Fruit fly (Drosophila melanogaster) whole organism, prepupa: ENCODE measurements around the gene hfp.
A peak's percentile ranks its signal among the peaks of the same experiment; 100 is the strongest.

Experiments
- Blimp-1 ChIP-seq: fragments of 200-800 bp; sonication (Bioruptor generic); optimal IDR thresholded peaks from 3 replicates; lab custom pipeline; 2017; ENCODE audit warnings: missing biosample characterization, missing genetic modification characterization, mild to moderate bottlenecking, moderate library complexity, missing genetic modification reagents
- CG10631 ChIP-seq: fragments of 200-800 bp; sonication (Bioruptor generic); optimal IDR thresholded peaks from 2 replicates; lab custom pipeline; 2016; ENCODE audit warnings: missing biosample characterization, missing genetic modification characterization
- CG11294 ChIP-seq: fragments of 200-800 bp; sonication (Bioruptor generic); IDR thresholded peaks from 2 replicates; pipeline ENCODE4 v1.3.6; 2022; ENCODE audit warnings: missing biosample characterization, missing genetic modification characterization
- CG11902 ChIP-seq: fragments of 200-800 bp; sonication (Bioruptor generic); optimal IDR thresholded peaks from 3 replicates; lab custom pipeline; 2016; ENCODE audit warnings: missing biosample characterization, missing genetic modification characterization
- CG15336 ChIP-seq: fragments of 200-800 bp; sonication (Bioruptor generic); IDR thresholded peaks from 2 replicates; pipeline ENCODE4 v1.3.6; 2022; ENCODE audit warnings: missing biosample characterization, missing genetic modification characterization
- CG1621 ChIP-seq: fragments of 200-800 bp; sonication (Bioruptor generic); optimal IDR thresholded peaks from 3 replicates; lab custom pipeline; 2018; ENCODE audit warnings: missing biosample characterization, mild to moderate bottlenecking, missing genetic modification characterization
- CG3032 ChIP-seq: fragments of 200-800 bp; optimal IDR thresholded peaks from 2 replicates; lab custom pipeline; 2019; ENCODE audit warnings: missing biosample characterization, mild to moderate bottlenecking, missing genetic modification characterization, moderate library complexity
- CG31627 ChIP-seq: fragments of 200-800 bp; sonication (Bioruptor generic); optimal IDR thresholded peaks from 3 replicates; lab custom pipeline; 2016; ENCODE audit warnings: missing biosample characterization, missing genetic modification characterization
- CG34406 ChIP-seq: fragments of 200-800 bp; sonication (Bioruptor generic); optimal IDR thresholded peaks from 3 replicates; lab custom pipeline; 2016; ENCODE audit warnings: missing biosample characterization, missing genetic modification characterization
- CG3919 ChIP-seq: fragments of 200-800 bp; sonication (Bioruptor generic); optimal IDR thresholded peaks from 3 replicates; lab custom pipeline; 2016; ENCODE audit warnings: missing biosample characterization, missing genetic modification characterization
- CG6163 ChIP-seq: fragments of 200-800 bp; sonication (Bioruptor generic); IDR thresholded peaks from 3 replicates; pipeline ENCODE4 v1.3.6; 2022; ENCODE audit warnings: missing biosample characterization, missing genetic modification characterization
- CG6792 ChIP-seq: fragments of 200-800 bp; sonication (Bioruptor generic); optimal IDR thresholded peaks from 3 replicates; lab custom pipeline; 2016; ENCODE audit warnings: missing biosample characterization, missing genetic modification characterization
- CG6854 ChIP-seq: fragments of 200-800 bp; sonication (Bioruptor generic); optimal IDR thresholded peaks from 2 replicates; lab custom pipeline; 2017; ENCODE audit warnings: missing biosample characterization, mild to moderate bottlenecking, missing genetic modification characterization
- CG7368 ChIP-seq: fragments of 200-800 bp; sonication (Bioruptor generic); optimal IDR thresholded peaks from 3 replicates; lab custom pipeline; 2016; ENCODE audit warnings: missing biosample characterization, missing genetic modification characterization
- CG8119 ChIP-seq: fragments of 200-800 bp; sonication (Bioruptor generic); IDR thresholded peaks from 3 replicates; pipeline ENCODE4 v1.3.6; 2022; ENCODE audit warnings: missing biosample characterization, missing genetic modification characterization
- CG8632 ChIP-seq: fragments of 200-800 bp; sonication (Bioruptor generic); optimal IDR thresholded peaks from 3 replicates; lab custom pipeline; 2016; ENCODE audit warnings: missing biosample characterization, missing genetic modification characterization
- CG9139 ChIP-seq: fragments of 200-800 bp; sonication (Bioruptor generic); optimal IDR thresholded peaks from 3 replicates; lab custom pipeline; 2017; ENCODE audit warnings: missing biosample characterization, mild to moderate bottlenecking, missing genetic modification characterization
- Eip75B ChIP-seq: fragments of 200-800 bp; sonication (Bioruptor generic); optimal IDR thresholded peaks from 3 replicates; lab custom pipeline; 2016; ENCODE audit warnings: missing biosample characterization, missing genetic modification characterization
- Eip78C ChIP-seq: fragments of 200-800 bp; sonication (Bioruptor generic); peaks from one replicate; lab custom pipeline; 2016; ENCODE audit warnings: missing biosample characterization, missing genetic modification characterization
- Eip93F ChIP-seq: fragments of 200-800 bp; sonication (Bioruptor generic); optimal IDR thresholded peaks from 2 replicates; lab custom pipeline; 2016; ENCODE audit warnings: missing biosample characterization, mild to moderate bottlenecking, missing genetic modification characterization
- Ets21C ChIP-seq: fragments of 200-800 bp; sonication (Bioruptor generic); optimal IDR thresholded peaks from 3 replicates; lab custom pipeline; 2016; ENCODE audit warnings: missing biosample characterization, missing genetic modification characterization
- Ets96B ChIP-seq: fragments of 200-800 bp; optimal IDR thresholded peaks from 2 replicates; lab custom pipeline; 2019; ENCODE audit warnings: missing biosample characterization, mild to moderate bottlenecking, missing genetic modification characterization, moderate library complexity
- Gug ChIP-seq: fragments of 200-800 bp; sonication (Bioruptor generic); IDR thresholded peaks from 2 replicates; pipeline ENCODE4 v1.3.6; 2022; ENCODE audit warnings: missing biosample characterization, missing genetic modification characterization
- Hr38 ChIP-seq: sonication (Bioruptor generic); optimal IDR thresholded peaks from 2 replicates; lab custom pipeline; 2016; ENCODE audit warnings: missing biosample characterization, missing genetic modification characterization
- Hr4 ChIP-seq: fragments of 200-800 bp; sonication (Bioruptor generic); optimal IDR thresholded peaks from 3 replicates; lab custom pipeline; 2016; ENCODE audit warnings: missing biosample characterization, missing genetic modification characterization
- Lpt ChIP-seq: fragments of 200-800 bp; sonication (Bioruptor generic); optimal IDR thresholded peaks from 3 replicates; lab custom pipeline; 2016; ENCODE audit warnings: missing biosample characterization, missing genetic modification characterization
- OdsH ChIP-seq: fragments of 200-800 bp; sonication (Bioruptor generic); optimal IDR thresholded peaks from 3 replicates; lab custom pipeline; 2016; ENCODE audit warnings: missing biosample characterization, missing genetic modification characterization
- Sox102F ChIP-seq: fragments of 200-800 bp; sonication (Bioruptor generic); optimal IDR thresholded peaks from 2 replicates; lab custom pipeline; 2016; ENCODE audit warnings: missing biosample characterization, mild to moderate bottlenecking, missing genetic modification characterization
- Sox14 ChIP-seq: fragments of 200-800 bp; sonication (Bioruptor generic); optimal IDR thresholded peaks from 3 replicates; lab custom pipeline; 2016; ENCODE audit warnings: missing biosample characterization, missing genetic modification characterization
- achi ChIP-seq: fragments of 200-800 bp; sonication (Bioruptor generic); optimal IDR thresholded peaks from 3 replicates; lab custom pipeline; 2016; ENCODE audit warnings: missing biosample characterization, missing genetic modification characterization
- cyc ChIP-seq: fragments of 200-800 bp; sonication (Bioruptor generic); optimal IDR thresholded peaks from 3 replicates; lab custom pipeline; 2016; ENCODE audit warnings: missing biosample characterization, missing genetic modification characterization
- eg ChIP-seq: fragments of 200-800 bp; sonication (Bioruptor generic); IDR thresholded peaks from 3 replicates; pipeline ENCODE4 v1.3.6; 2022; ENCODE audit warnings: missing biosample characterization, missing genetic modification characterization
- esn ChIP-seq: fragments of 200-800 bp; sonication (Bioruptor generic); optimal IDR thresholded peaks from 2 replicates; lab custom pipeline; 2016; ENCODE audit warnings: missing biosample characterization, mild to moderate bottlenecking, missing genetic modification characterization, moderate library complexity
- fd59A ChIP-seq: fragments of 200-800 bp; sonication (Bioruptor generic); optimal IDR thresholded peaks from 2 replicates; lab custom pipeline; 2017; ENCODE audit warnings: missing biosample characterization, mild to moderate bottlenecking, missing genetic modification characterization, missing genetic modification reagents
- fkh ChIP-seq: fragments of 200-800 bp; sonication (Bioruptor generic); optimal IDR thresholded peaks from 3 replicates; lab custom pipeline; 2017; ENCODE audit warnings: missing biosample characterization, mild to moderate bottlenecking, missing genetic modification characterization, moderate library complexity
- lz ChIP-seq: fragments of 200-800 bp; sonication (Bioruptor generic); optimal IDR thresholded peaks from 3 replicates; lab custom pipeline; 2016; ENCODE audit warnings: missing biosample characterization, missing genetic modification characterization
- salr ChIP-seq, 2 experiments: fragments of 200-800 bp; sonication (Bioruptor generic); optimal IDR thresholded peaks; 3 replicates each; lab custom pipeline; 2016 to 2018; ENCODE audit warnings: missing biosample characterization in 2 of 2, missing genetic modification characterization in 2 of 2, mild to moderate bottlenecking in 1 of 2
- ss ChIP-seq, 2 experiments: fragments of 200-800 bp; sonication (Bioruptor generic); optimal IDR thresholded peaks; 2 replicates in 1 of 2; 3 replicates in 1 of 2; lab custom pipeline; 2017 to 2018; ENCODE audit warnings: mild to moderate bottlenecking in 2 of 2, missing biosample characterization in 2 of 2, missing genetic modification characterization in 2 of 2, moderate library complexity in 1 of 2
- svp ChIP-seq: fragments of 200-800 bp; sonication (Bioruptor generic); peaks from one replicate; lab custom pipeline; 2016; ENCODE audit warnings: missing biosample characterization, missing genetic modification characterization
- topi ChIP-seq: fragments of 200-800 bp; sonication (Bioruptor generic); optimal IDR thresholded peaks from 3 replicates; lab custom pipeline; 2016; ENCODE audit warnings: missing biosample characterization, missing genetic modification characterization
- vri ChIP-seq: fragments of 200-800 bp; sonication (Bioruptor generic); optimal IDR thresholded peaks from 3 replicates; lab custom pipeline; 2016; ENCODE audit warnings: missing biosample characterization, mild to moderate bottlenecking, missing genetic modification characterization

Gene hfp

dm6 chr3L:1536487-1537337 is 34.3 kb upstream of the hfp start, which contains the start of the genes CG12091 and pns:
TSS of gene CG12091 (minus strand) at chr3L:1536835.
TSS of gene pns (plus strand) at chr3L:1537137.
- TF ChIP-seq CG15336 (peak; percentile 54), OdsH (GFP tag; lab: Kevin White, UChicago) (no peak), CG3032 (tag; lab: Kevin White, UChicago) (peak; percentile 58), Eip75B (GFP tag; lab: Kevin White, UChicago) (peak; percentile 66), CG6163 (GFP tag; lab: Robert Waterston, UW) (peak; percentile 70; the same call in 2 of the 3 replicates), Lpt (GFP tag; lab: Kevin White, UChicago) (peak; percentile 21), CG31627 (GFP tag; lab: Kevin White, UChicago) (peak; percentile 60), CG3919 (peak; percentile 64), Hr4 (no peak), salr (GFP tag; optimal IDR thresholded peaks at IDR 0.05; lab: Kevin White, UChicago) (no peak), cyc (peak; percentile 61), CG1621 (tag; lab: Kevin White, UChicago) (no peak), Ets96B (peak; percentile 20), CG11294 (GFP tag; lab: Robert Waterston, UW) (no peak), Gug (0 out of 2 replicates have a peak, but pooled peaks have one; percentile 13), Sox14 (GFP tag; lab: Kevin White, UChicago) (peak; percentile 44), fkh (GFP tag; lab: Kevin White, UChicago) (peak; percentile 95), CG6792 (GFP tag; lab: Kevin White, UChicago) (peak; percentile 33), Blimp-1 (GFP tag; lab: Kevin White, UChicago) (no peak), eg (peak; percentile 70), CG11902 (GFP tag; lab: Kevin White, UChicago) (peak; percentile 3), Eip78C (peak; percentile 88), CG7368 (GFP tag; lab: Kevin White, UChicago) (peak; percentile 39), CG34406 (peak; percentile 24), lz (GFP tag; lab: Kevin White, UChicago) (peak; percentile 65), Hr38 (GFP tag; lab: Kevin White, UChicago) (no peak), CG8632 (GFP tag; lab: Kevin White, UChicago) (peak; percentile 47), achi (GFP tag; lab: Kevin White, UChicago) (no peak), topi (GFP tag; lab: Kevin White, UChicago) (peak; percentile 41), CG9139 (GFP tag; lab: Kevin White, UChicago) (no peak), CG10631 (GFP tag; lab: Kevin White, UChicago) (no peak), Ets21C (GFP tag; lab: Kevin White, UChicago) (no peak), Sox102F (GFP tag; lab: Kevin White, UChicago) (no peak), esn (GFP tag; lab: Kevin White, UChicago) (peak; percentile 63), CG8119 (peak; percentile 24; the same call in 1 of the 3 replicates), svp (GFP tag; lab: Kevin White, UChicago) (peak; percentile 96), ss (GFP tag; optimal IDR thresholded peaks at IDR 0.05; lab: Kevin White, UChicago) (peak in 1 of 2 experiments; percentile 29), Eip93F (no peak), fd59A (GFP tag; lab: Kevin White, UChicago) (no peak), vri (peak; percentile 23), CG6854 (GFP tag; lab: Kevin White, UChicago) (peak; percentile 30)
